Worm (Caenorhabditis elegans): ENCODE measurements around the gene C35A5.8.

DNA sequence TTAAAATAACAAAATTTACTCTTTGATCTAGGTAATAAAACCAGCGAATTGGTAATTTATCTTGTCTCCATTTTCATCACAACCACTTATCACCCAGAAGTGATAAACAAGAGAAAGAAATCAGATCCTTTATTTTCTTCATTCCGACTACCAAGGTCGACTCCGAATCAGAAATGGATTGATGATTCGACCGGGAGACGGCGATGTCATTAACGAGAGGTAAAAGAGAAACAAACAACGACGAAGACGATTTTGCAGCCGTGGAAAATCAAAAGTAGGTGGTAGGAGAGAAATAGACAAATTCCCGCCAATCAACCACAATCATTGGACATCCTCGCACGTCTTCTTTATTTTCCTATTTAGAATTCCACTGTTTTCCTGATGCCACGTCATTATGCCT lies 31.4 kb upstream of the C35A5.8 start:
- peak; percentile 48 for TF ChIP-seq nhr-20 (tag; optimal IDR thresholded peaks at IDR 0.05)
- no peak for TF ChIP-seq lsy-2 (tag; optimal IDR thresholded peaks at IDR 0.05)
- TF ChIP-seq elt-3 (tag; optimal IDR thresholded peaks at IDR 0.05), result peak in 5 of 6 experiments; percentile 45 to 80 (median 69)
- no peak for TF ChIP-seq nhr-76 (tag; optimal IDR thresholded peaks at IDR 0.05)

Measured in whole organism, L1 larva.